Fruit fly (Drosophila melanogaster): ENCODE results near the gene CG3592.

CG3592 gene

dm6 chrX:2927158-2927557, 7.8 kb upstream of the CG3592 start, which contains the start of gene CG14424 (continued):
- TF ChIP-seq CG31388 (GFP tag; optimal IDR thresholded peaks at IDR 0.05): no peak
- TF ChIP-seq luna (GFP tag; optimal IDR thresholded peaks at IDR 0.05): no peak
- TF ChIP-seq CG15696 (tag; optimal IDR thresholded peaks at IDR 0.05): no peak
- TF ChIP-seq CG6689 (GFP tag; IDR thresholded peaks at IDR 0.05): no peak
- TF ChIP-seq slou (GFP tag; optimal IDR thresholded peaks at IDR 0.05): no peak
- TF ChIP-seq CG8359 (GFP tag; optimal IDR thresholded peaks at IDR 0.05; ENCODE audit: borderline replicate concordance): no peak

DNA sequence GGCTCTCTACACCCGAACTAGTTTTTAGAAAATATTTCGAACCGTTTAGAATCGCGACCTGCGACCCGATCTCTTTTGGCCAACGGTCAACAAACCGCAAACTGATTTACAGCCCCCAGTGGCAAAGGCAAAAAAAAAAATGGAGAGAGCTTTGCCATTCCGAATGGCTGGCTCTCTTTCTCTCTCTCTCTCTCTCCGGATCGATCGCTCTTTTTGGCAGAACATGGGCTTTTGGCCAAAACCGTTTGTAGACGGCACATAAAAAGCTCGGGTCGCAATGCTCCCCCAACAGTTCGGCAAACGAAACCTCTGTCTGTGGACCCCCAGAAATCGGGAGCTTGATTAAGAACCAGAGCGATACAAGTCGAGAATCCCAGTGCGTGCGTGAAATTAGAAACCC, 5.4 kb upstream of the CG3592 start, which contains the start of gene CG32793:
CG32793 (plus strand) TSS at position 301 of the 400 bp plus-strand sequence.
- no peak for TF ChIP-seq cato (GFP tag; optimal IDR thresholded peaks at IDR 0.05; ENCODE audit: borderline replicate concordance)
- TF ChIP-seq Trl (optimal IDR thresholded peaks at IDR 0.05): peak in 1 of 2 experiments; percentile 35
- TF ChIP-seq Trl (GFP tag; optimal IDR thresholded peaks at IDR 0.05): no peak

dm6 chrX:2936727-2937126, 1.8 kb downstream of the CG3592 start, which contains the start of gene CG3598:
Gene CG3598, plus strand, starts transcription at chrX:2937027.
- TF ChIP-seq CG2129 (GFP tag; IDR thresholded peaks at IDR 0.05; ENCODE audit: partially characterized antibody) (no peak), CG18476 (GFP tag; optimal IDR thresholded peaks at IDR 0.05) (no peak)

- no peak for TF ChIP-seq ftz-f1 (GFP tag; optimal IDR thresholded peaks at IDR 0.05)
- no peak for TF ChIP-seq psq (GFP tag; optimal IDR thresholded peaks at IDR 0.05)
- no peak for TF ChIP-seq Nf-YA (GFP tag; IDR thresholded peaks at IDR 0.05)
- TF ChIP-seq CG4617 (GFP tag; optimal IDR thresholded peaks at IDR 0.05; ENCODE audit: borderline replicate concordance): no peak
- TF ChIP-seq corto (GFP tag; optimal IDR thresholded peaks at IDR 0.05): no peak
- TF ChIP-seq croc (GFP tag; conservative IDR thresholded peaks at IDR 0.05): no peak
- no peak for TF ChIP-seq Trl (optimal IDR thresholded peaks at IDR 0.05)
- TF ChIP-seq Trl (GFP tag; optimal IDR thresholded peaks at IDR 0.05): no peak
- no peak for TF ChIP-seq Atf3 (GFP tag; optimal IDR thresholded peaks at IDR 0.05)
- no peak for TF ChIP-seq CG33213 (GFP tag; optimal IDR thresholded peaks at IDR 0.05)
- no peak for TF ChIP-seq CG1792 (GFP tag; optimal IDR thresholded peaks at IDR 0.05)
- TF ChIP-seq trem (tag; optimal IDR thresholded peaks at IDR 0.05): no peak
- TF ChIP-seq CG34422 (GFP tag; IDR thresholded peaks at IDR 0.05): no peak
- TF ChIP-seq NC2α (GFP tag; optimal IDR thresholded peaks at IDR 0.05): no peak
- no peak for TF ChIP-seq CG12769 (tag; optimal IDR thresholded peaks at IDR 0.05)
- TF ChIP-seq Adf1 (GFP tag; IDR thresholded peaks at IDR 0.05): no peak
- no peak for TF ChIP-seq aop (GFP tag; IDR thresholded peaks at IDR 0.05)
- TF ChIP-seq CG17802 (tag; optimal IDR thresholded peaks at IDR 0.05): no peak
- no peak for TF ChIP-seq Ets97D (GFP tag; optimal IDR thresholded peaks at IDR 0.05)
- no peak for TF ChIP-seq gcm (GFP tag; optimal IDR thresholded peaks at IDR 0.05)
Observed at dm6 chrX:2938556-2938955, 3.6 kb downstream of the CG3592 start, which contains the start of gene CG14420. Gene CG14420, plus strand, starts transcription at chrX:2938856.

DNA sequence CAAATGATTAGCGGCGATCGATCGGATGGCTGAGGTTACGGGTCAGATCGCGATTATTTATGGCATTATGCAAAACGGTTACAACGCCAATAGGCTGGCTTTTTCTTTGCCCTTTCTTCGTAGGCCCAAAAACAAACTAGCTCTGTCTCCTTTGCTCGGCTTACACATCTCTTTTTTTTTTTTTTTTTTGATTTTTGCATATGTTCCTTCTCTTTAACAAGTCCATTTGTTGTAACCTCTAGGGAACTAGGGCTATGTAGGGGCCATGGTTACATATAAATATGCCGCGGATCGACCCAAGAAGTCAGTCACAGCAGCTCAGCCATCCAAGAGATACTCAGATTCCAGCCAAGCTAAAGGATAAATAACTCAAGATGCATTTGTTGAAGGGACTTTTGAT, 6.2 kb downstream of the CG3592 start, which contains the start of gene CG14421:
CG14421 (plus strand) TSS at position 301 of the 400 bp plus-strand sequence.
- TF ChIP-seq CG9797 (GFP tag; optimal IDR thresholded peaks at IDR 0.05): no peak
- no peak for TF ChIP-seq CG4820 (GFP tag; optimal IDR thresholded peaks at IDR 0.05)
- no peak for TF ChIP-seq NFAT (GFP tag; IDR thresholded peaks at IDR 0.05)
- no peak for TF ChIP-seq zen2 (GFP tag; IDR thresholded peaks at IDR 0.05; ENCODE audit: partially characterized antibody)
- TF ChIP-seq sr (GFP tag; IDR thresholded peaks at IDR 0.05): no peak
- no peak for TF ChIP-seq kni (GFP tag; optimal IDR thresholded peaks at IDR 0.05)
- no peak for TF ChIP-seq CG10959 (GFP tag; IDR thresholded peaks at IDR 0.05)
- no peak for TF ChIP-seq Opbp (GFP tag; IDR thresholded peaks at IDR 0.05; ENCODE audit: partially characterized antibody)
- TF ChIP-seq sens (GFP tag): no peak
- TF ChIP-seq amos (GFP tag; IDR thresholded peaks at IDR 0.05; ENCODE audit: partially characterized antibody): no peak
- no peak for TF ChIP-seq CG10565 (GFP tag; optimal IDR thresholded peaks at IDR 0.05)
- no peak for TF ChIP-seq Hey (tag; optimal IDR thresholded peaks at IDR 0.05)
- no peak for TF ChIP-seq CG10274 (GFP tag; optimal IDR thresholded peaks at IDR 0.05)
